Worm (Caenorhabditis elegans) whole organism, L4/young adult: Measurements from ENCODE around the gene fbxa-62.

ENCODE experiments used
- W03F9.2 ChIP-seq: fragments of 150-350 bp; optimal IDR thresholded peaks from 2 replicates; lab custom pipeline; 2014; ENCODE audit warnings: missing biosample characterization, missing genetic modification characterization
- dao-5 ChIP-seq: sonication (generic microtip); optimal IDR thresholded peaks from 2 replicates; lab custom pipeline; 2016; ENCODE audit warnings: missing genotype, missing genetic modification characterization, moderate library complexity, missing compliant biosample characterization
- him-1 ChIP-seq: sonication (generic microtip); optimal IDR thresholded peaks from 2 replicates; lab custom pipeline; 2016; ENCODE audit warnings: missing genotype, missing genetic modification reagents, missing genetic modification characterization, missing compliant biosample characterization

The fbxa-62 gene

DNA sequence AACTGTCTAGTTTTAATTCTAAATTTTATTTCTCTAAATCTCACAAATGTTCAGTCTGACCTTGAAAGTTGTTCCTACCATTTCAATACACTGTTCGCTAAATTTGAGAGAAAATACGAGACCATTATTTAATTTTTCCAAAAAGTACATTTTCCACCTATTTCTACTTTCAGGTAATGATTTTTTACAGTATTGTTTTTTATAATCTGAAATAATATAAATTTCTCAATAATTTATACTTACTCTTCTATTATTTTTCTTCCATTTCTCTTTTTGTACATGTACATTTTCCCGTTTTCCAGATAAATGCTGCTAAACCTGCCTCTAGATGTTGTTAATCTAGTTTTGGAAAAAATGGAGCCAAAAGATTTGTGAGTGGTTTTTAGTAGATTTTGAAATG, at the start of gene fbxa-62:
fbxa-62 (plus strand) TSS at position 301 of the 400 bp plus-strand sequence.
- TF ChIP-seq dao-5 (tag; lab: Kevin White, UChicago) (no peak), W03F9.2 (tag; lab: Kevin White, UChicago) (no peak), him-1 (tag; lab: Kevin White, UChicago) (no peak)

DNA sequence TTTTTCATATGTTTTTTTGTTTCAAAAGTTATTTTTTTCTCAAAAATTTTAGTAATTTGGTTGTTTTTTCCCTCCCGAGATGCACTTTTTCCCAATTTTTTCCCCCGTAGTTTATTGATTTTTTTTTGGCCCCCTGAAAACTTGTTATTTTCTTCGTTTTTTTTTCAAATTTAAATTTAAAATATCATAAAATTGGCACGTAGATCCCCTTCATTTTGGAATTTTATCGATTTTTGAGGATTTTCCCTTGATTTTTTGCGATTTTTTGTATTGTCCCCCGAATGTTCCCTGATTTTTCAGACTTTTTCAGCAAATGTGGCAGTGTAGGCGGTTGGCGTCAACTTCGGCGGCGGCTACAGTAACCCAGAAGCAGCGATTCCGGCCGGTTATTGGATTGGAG, 29.8 kb upstream of the fbxa-62 start, which contains the start of gene C39B5.6:
C39B5.6 (plus strand) TSS at position 301 of the 400 bp plus-strand sequence.
- TF ChIP-seq W03F9.2 (tag; lab: Kevin White, UChicago) (no peak), dao-5 (tag; lab: Kevin White, UChicago) (no peak), him-1 (tag; lab: Kevin White, UChicago) (no peak)

- no peak for TF ChIP-seq him-1 (tag; lab: Kevin White, UChicago)
- no peak for TF ChIP-seq dao-5 (tag; lab: Kevin White, UChicago)
- TF ChIP-seq W03F9.2 (tag; lab: Kevin White, UChicago), result no peak
Measured at ce11 chrIII:2205155-2205554, 22.4 kb upstream of the fbxa-62 start.

- no peak for TF ChIP-seq W03F9.2 (tag; lab: Kevin White, UChicago)
- TF ChIP-seq dao-5 (tag; lab: Kevin White, UChicago), result no peak
- no peak for TF ChIP-seq him-1 (tag; lab: Kevin White, UChicago)
Measured at ce11 chrIII:2207864-2208263, 19.6 kb upstream of the fbxa-62 start, which contains the start of gene C39B5.5. TSS of gene C39B5.5 (plus strand) at chrIII:2208164.

DNA sequence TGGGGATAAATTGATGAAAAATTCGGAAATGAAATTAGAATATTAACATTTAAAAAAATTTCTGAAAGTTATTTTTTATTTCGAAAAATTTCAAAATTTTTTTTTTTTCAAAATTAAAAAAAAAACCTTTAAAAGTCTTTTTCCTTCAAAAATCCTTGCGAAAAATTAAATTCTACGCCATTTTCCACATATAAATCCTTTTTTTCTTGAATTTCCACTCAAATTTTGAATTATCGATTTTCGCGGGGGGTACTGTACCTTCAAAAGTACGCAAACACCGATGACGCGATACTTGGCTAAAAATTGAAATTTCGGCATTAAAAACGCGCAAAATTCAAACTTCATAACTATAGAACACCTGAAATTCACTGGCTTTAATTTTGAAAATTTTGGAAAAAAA, 16.9 kb upstream of the fbxa-62 start:
- TF ChIP-seq him-1 (tag; lab: Kevin White, UChicago) (no peak), W03F9.2 (tag; lab: Kevin White, UChicago) (no peak), dao-5 (tag; lab: Kevin White, UChicago) (no peak)

DNA sequence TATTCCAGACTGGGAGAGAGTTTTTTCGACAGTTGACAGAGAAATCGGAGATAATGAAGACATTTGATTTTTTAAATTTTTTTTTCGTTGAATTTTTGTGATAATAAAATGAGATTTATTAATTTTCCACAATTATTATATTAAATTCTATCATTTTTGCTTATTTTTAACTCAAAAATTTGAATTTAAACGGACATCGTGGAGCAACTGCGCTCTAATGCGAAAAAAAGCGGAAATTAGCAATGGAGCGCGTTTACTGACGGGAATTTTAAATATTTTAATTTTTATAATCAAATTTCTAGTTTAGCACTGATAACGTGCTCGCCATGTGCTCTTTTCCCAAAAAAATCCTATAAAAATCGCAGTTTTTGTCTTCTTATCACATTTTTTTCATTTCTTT, 16.4 kb upstream of the fbxa-62 start, which contains the start of gene C39B5.14:
C39B5.14 (plus strand) TSS at position 301 of the 400 bp plus-strand sequence.
- TF ChIP-seq him-1 (tag; lab: Kevin White, UChicago), result no peak
- TF ChIP-seq dao-5 (tag; lab: Kevin White, UChicago), result no peak
- no peak for TF ChIP-seq W03F9.2 (tag; lab: Kevin White, UChicago)

- TF ChIP-seq him-1 (tag; lab: Kevin White, UChicago) (no peak), W03F9.2 (tag; lab: Kevin White, UChicago) (no peak), dao-5 (tag; lab: Kevin White, UChicago) (no peak)
Measured at ce11 chrIII:2212343-2212742, 15.2 kb upstream of the fbxa-62 start.

- TF ChIP-seq dao-5 (tag; lab: Kevin White, UChicago) (no peak), him-1 (tag; lab: Kevin White, UChicago) (no peak)
Measured at ce11 chrIII:2219408-2219807, 8.1 kb upstream of the fbxa-62 start, which contains the start of gene fbxa-12. TSS of gene fbxa-12 (plus strand) at chrIII:2219708.

- no peak for TF ChIP-seq him-1 (tag; lab: Kevin White, UChicago)
- TF ChIP-seq dao-5 (tag; lab: Kevin White, UChicago), result no peak
- TF ChIP-seq W03F9.2 (tag; lab: Kevin White, UChicago), result no peak
Measured at ce11 chrIII:2223932-2224331, 3.6 kb upstream of the fbxa-62 start, which contains the start of gene srd-65. TSS of gene srd-65 (minus strand) at chrIII:2224032.

DNA sequence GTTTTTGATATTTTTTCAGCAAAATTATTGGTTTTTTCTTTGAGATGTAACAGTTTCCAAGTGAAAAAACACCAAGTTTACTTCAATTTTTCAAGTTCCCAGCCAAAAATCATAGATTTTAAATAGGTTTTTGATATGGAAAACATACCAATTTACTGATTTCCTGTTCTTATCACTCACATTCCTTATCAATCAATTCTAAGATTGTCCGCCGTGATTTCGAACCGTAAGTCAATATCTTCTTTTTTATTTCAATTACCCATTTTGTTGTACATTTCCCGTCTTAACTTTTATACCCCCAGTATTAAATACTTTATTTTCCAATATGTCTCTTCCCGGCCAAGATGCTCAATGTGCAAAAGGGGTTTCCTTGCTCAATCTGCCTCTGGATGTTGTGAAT, 3.0 kb upstream of the fbxa-62 start, which contains the start of gene fbxa-38:
fbxa-38 (plus strand) TSS at position 195 of the 400 bp plus-strand sequence.
- TF ChIP-seq dao-5 (tag; lab: Kevin White, UChicago) (no peak), him-1 (tag; lab: Kevin White, UChicago) (no peak), W03F9.2 (tag; lab: Kevin White, UChicago) (no peak)

- no peak for TF ChIP-seq dao-5 (tag; lab: Kevin White, UChicago)
- TF ChIP-seq W03F9.2 (tag; lab: Kevin White, UChicago), result no peak
- TF ChIP-seq him-1 (tag; lab: Kevin White, UChicago), result no peak
Measured at ce11 chrIII:2232360-2232759, 4.9 kb downstream of the fbxa-62 start, which contains the start of gene fbxa-47. TSS of gene fbxa-47 (minus strand) at chrIII:2232460.

DNA sequence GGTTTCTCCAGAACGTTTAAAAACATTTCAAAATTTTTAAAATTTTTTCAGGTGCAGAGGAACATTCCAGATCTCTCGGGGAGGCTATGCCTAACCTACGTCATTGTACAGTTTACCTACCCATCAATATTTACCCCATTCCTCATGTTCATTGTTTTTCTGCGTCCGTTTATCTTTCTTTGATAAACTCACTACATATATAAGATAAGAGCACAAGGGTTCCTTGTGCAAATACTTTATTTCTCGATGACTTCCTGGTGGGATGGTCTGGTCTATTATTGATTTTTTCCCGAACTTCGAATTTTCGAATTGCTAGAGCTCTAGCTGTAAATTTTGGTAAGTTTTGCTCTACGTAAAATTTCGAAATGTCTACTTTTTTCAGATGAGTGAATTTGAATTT, 5.9 kb downstream of the fbxa-62 start:
- TF ChIP-seq dao-5 (tag; lab: Kevin White, UChicago) (no peak), W03F9.2 (tag; lab: Kevin White, UChicago) (no peak), him-1 (tag; lab: Kevin White, UChicago) (no peak)

DNA sequence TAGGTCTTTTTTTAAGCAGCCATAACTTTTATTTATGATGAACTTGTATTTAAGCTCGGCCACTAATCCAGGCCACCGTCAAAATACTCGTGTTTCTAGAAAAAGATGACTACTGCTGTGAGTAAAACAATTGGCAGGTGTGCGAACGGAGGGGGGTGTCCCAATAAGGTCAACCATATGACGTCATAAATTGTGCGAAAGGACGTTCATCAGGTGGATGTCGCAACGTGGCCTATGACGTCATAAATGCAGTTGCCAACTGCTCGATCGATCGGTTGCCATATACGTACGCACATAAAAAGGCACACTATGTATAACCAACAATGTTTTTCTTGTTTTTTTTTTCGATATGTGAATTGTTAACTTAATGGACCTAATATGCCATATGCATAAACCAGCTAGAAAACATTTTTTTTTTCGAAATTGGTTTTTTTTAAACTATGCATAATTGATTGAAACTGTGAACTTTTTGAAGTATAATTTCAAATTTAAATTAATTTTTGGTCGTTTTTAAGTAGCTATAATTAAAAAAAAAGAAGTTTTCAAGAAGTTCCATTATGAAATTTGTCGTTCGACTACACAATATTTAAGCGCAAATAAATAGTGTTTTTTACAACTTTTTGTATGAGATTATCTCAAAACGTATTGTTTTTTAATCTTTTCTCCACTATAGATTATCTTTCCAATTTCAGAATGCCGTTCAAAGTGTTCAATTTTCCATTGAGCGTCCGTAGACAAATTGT, 6.9 kb downstream of the fbxa-62 start, which contains the start of gene C39B5.2:
C39B5.2 (plus strand) TSS at position 693 of the 743 bp plus-strand sequence.
- TF ChIP-seq dao-5 (tag; lab: Kevin White, UChicago) (no peak), him-1 (tag; lab: Kevin White, UChicago) (no peak), W03F9.2 (tag; lab: Kevin White, UChicago) (no peak)
